Fruit fly (Drosophila melanogaster): Measurements from ENCODE around the gene Atg4a.

Gene Atg4a

DNA sequence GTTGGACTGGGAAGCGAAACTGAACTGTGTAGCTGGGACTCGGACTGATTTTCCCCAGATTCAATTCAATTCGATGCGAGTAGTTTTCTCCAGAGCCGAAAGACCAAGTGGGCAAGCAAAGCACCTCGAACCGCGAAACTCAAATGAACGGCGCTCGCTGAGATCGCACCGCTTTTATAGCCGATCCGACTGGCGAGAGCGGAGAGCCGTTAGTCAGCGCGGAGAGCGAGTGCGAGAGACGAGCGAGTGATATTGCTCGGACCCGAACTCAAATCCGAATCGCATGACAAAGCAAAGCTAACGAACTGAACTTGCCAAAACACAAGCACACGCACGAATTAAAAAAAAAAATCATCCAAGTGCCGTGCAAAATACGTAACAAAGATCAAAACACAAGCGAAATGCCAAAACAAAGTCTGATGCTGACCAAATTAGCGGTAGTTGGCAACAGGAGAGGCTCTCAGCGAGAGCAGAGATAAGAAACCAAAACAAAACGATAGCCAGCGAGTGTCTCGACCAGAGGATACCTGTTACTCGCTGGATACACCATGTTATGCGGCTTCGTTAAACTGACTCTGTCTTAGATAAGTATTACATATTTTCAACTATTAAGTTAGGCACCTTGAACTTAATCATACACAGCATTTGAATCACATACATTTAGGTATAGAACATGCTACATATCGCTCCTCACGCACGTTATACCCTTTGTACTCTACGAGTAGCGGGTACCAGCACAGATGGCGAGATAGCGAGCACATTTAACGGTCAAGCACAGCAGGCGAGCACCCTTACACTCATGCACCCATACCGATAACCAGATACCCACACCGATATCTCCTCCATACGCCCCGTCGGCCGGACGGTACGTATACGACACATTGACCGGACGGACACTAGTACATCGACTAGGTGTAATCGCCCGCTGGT is 38.4 kb downstream of the Atg4a start:
- TF ChIP-seq lbe (GFP tag; optimal IDR thresholded peaks at IDR 0.05) (peak; percentile 52), kay (GFP tag; optimal IDR thresholded peaks at IDR 0.05) (peak; percentile 61), CG6854 (GFP tag; optimal IDR thresholded peaks at IDR 0.05) (peak; percentile 68), CG11398 (GFP tag; optimal IDR thresholded peaks at IDR 0.05) (no peak), abd-A (tag; optimal IDR thresholded peaks at IDR 0.05) (no peak), CG11560 (tag; IDR thresholded peaks at IDR 0.05) (peak; percentile 49), CG12744 (GFP tag; optimal IDR thresholded peaks at IDR 0.05) (peak; percentile 28), Sin3A (optimal IDR thresholded peaks at IDR 0.05) (no peak), sisA (GFP tag; IDR thresholded peaks at IDR 0.05) (peak; percentile 69), Dek (tag; optimal IDR thresholded peaks at IDR 0.05) (peak; percentile 50), Rfx (GFP tag; IDR thresholded peaks at IDR 0.05) (peak; percentile 84), CG10274 (GFP tag; optimal IDR thresholded peaks at IDR 0.05) (peak; percentile 42), CG8359 (GFP tag; optimal IDR thresholded peaks at IDR 0.05; ENCODE audit: borderline replicate concordance) (no peak), sc (optimal IDR thresholded peaks at IDR 0.05) (no peak), sc (GFP tag; optimal IDR thresholded peaks at IDR 0.05) (peak; percentile 47), HLHmδ (GFP tag; optimal IDR thresholded peaks at IDR 0.05) (peak; percentile 33), gcm (GFP tag; optimal IDR thresholded peaks at IDR 0.05) (peak; percentile 52), trh (GFP tag; optimal IDR thresholded peaks at IDR 0.05) (peak; percentile 12), Dll (GFP tag; IDR thresholded peaks at IDR 0.05; ENCODE audit: partially characterized antibody) (no peak), org-1 (GFP tag; optimal IDR thresholded peaks at IDR 0.05) (peak; percentile 78), pros (GFP tag; optimal IDR thresholded peaks at IDR 0.05) (no peak), CG9609 (GFP tag; optimal IDR thresholded peaks at IDR 0.05) (peak; percentile 81), CG11093 (GFP tag; IDR thresholded peaks at IDR 0.05) (peak; percentile 54; the same call in 2 of the 3 replicates), Hand (GFP tag; optimal IDR thresholded peaks at IDR 0.05) (peak; percentile 42), klu (GFP tag; IDR thresholded peaks at IDR 0.05) (peak; percentile 44), CG4328 (GFP tag; optimal IDR thresholded peaks at IDR 0.05) (no peak), CG12942 (GFP tag; optimal IDR thresholded peaks at IDR 0.05) (peak; percentile 70), da (GFP tag; optimal IDR thresholded peaks at IDR 0.05) (peak; percentile 16), CG9817 (tag; optimal IDR thresholded peaks at IDR 0.05) (peak; percentile 68), en (GFP tag; optimal IDR thresholded peaks at IDR 0.05) (peak; percentile 33), D (optimal IDR thresholded peaks at IDR 0.05) (no peak), D (GFP tag; optimal IDR thresholded peaks at IDR 0.05) (peak; percentile 32), C15 (GFP tag; IDR thresholded peaks at IDR 0.05) (peak; percentile 74; the same call in 1 of the 3 replicates), CG15696 (tag; optimal IDR thresholded peaks at IDR 0.05) (no peak), crc (GFP tag; optimal IDR thresholded peaks at IDR 0.05) (no peak), ewg (GFP tag; optimal IDR thresholded peaks at IDR 0.05) (peak; percentile 53), CG5180 (GFP tag; optimal IDR thresholded peaks at IDR 0.05) (no peak), CG10654 (GFP tag; optimal IDR thresholded peaks at IDR 0.05) (peak; percentile 54), Ssrp (tag; optimal IDR thresholded peaks at IDR 0.05) (peak; percentile 44), CG34422 (GFP tag; IDR thresholded peaks at IDR 0.05) (peak; percentile 66; the same call in 2 of the 3 replicates), ci (GFP tag; IDR thresholded peaks at IDR 0.05) (peak; percentile 71; the same call in 2 of the 3 replicates), CkIIα-i1 (GFP tag; IDR thresholded peaks at IDR 0.05) (peak; percentile 23; the same call in 1 of the 2 replicates), pan (optimal IDR thresholded peaks at IDR 0.05) (peak in 1 of 2 experiments; percentile 55), pan (GFP tag; optimal IDR thresholded peaks at IDR 0.05 in 1 of 2, IDR thresholded peaks at IDR 0.05 in 1 of 2) (peak in 1 of 2 experiments; percentile 67), pnt (GFP tag; optimal IDR thresholded peaks at IDR 0.05) (peak; percentile 19), CG31388 (GFP tag; optimal IDR thresholded peaks at IDR 0.05) (no peak), ham (GFP tag; IDR thresholded peaks at IDR 0.05) (no peak), dan (GFP tag; IDR thresholded peaks at IDR 0.05) (0 out of 2 replicates have a peak, but pooled peaks have one; percentile 21), h (optimal IDR thresholded peaks at IDR 0.05) (no peak), Mes4 (GFP tag; optimal IDR thresholded peaks at IDR 0.05) (peak; percentile 32)

All from whole organism, embryonic.